Worm (Caenorhabditis elegans): ENCODE measurements around the gene ikke-1.

Gene ikke-1

ce11 chrIII:9051714-9052113 is 1.2 kb upstream of the ikke-1 start (continued):
- TF ChIP-seq mes-4 (tag; optimal IDR thresholded peaks at IDR 0.05): peak; percentile 3
- TF ChIP-seq snpc-3.4 (tag; optimal IDR thresholded peaks at IDR 0.05): no peak
- TF ChIP-seq C17E4.6 (GFP tag; IDR thresholded peaks at IDR 0.05): no peak
- TF ChIP-seq C06A6.2 (GFP tag; conservative IDR thresholded peaks at IDR 0.05): no peak
- no peak for TF ChIP-seq tbp1 (GFP tag; optimal IDR thresholded peaks at IDR 0.05)

ce11 chrIII:9051119-9051597 is 658 bp upstream of the ikke-1 start:
- no peak for TF ChIP-seq F52B5.7 (tag; optimal IDR thresholded peaks at IDR 0.05)
- TF ChIP-seq ceh-91 (GFP tag; IDR thresholded peaks at IDR 0.05): no peak
- TF ChIP-seq bed-1 (GFP tag; IDR thresholded peaks at IDR 0.05): no peak
- no peak; the same call in 1 of the 2 replicates for TF ChIP-seq ceh-100 (GFP tag; IDR thresholded peaks at IDR 0.05)
- TF ChIP-seq tbp1 (GFP tag; optimal IDR thresholded peaks at IDR 0.05): peak; percentile 65
- peak; percentile 89 for TF ChIP-seq F23B12.7 (tag; optimal IDR thresholded peaks at IDR 0.05; ENCODE audit: insufficient read depth)
- peak; percentile 44 for TF ChIP-seq lir-1 (GFP tag; conservative IDR thresholded peaks at IDR 0.05)
- 0 out of 2 replicates have a peak, but pooled peaks have one; percentile 6 for TF ChIP-seq aptf-3 (GFP tag; IDR thresholded peaks at IDR 0.05)
- no peak for TF ChIP-seq ets-4 (GFP tag; optimal IDR thresholded peaks at IDR 0.05)
- TF ChIP-seq ztf-25 (GFP tag; IDR thresholded peaks at IDR 0.05): no peak
- TF ChIP-seq madf-6 (GFP tag; IDR thresholded peaks at IDR 0.05): peak; percentile 43; the same call in 1 of the 2 replicates
- peak; percentile 41; the same call in 1 of the 2 replicates for TF ChIP-seq C06A6.2 (GFP tag; conservative IDR thresholded peaks at IDR 0.05)
- no peak for TF ChIP-seq ztf-28 (GFP tag; IDR thresholded peaks at IDR 0.05)
- peak; percentile 63; the same call in 1 of the 2 replicates for TF ChIP-seq let-526 (GFP tag; IDR thresholded peaks at IDR 0.05)
- TF ChIP-seq egl-18 (GFP tag; IDR thresholded peaks at IDR 0.05): no peak
- TF ChIP-seq tbx-9 (tag; optimal IDR thresholded peaks at IDR 0.05; ENCODE audit: borderline replicate concordance): peak; percentile 3
- no peak for TF ChIP-seq nfya-2 (GFP tag; IDR thresholded peaks at IDR 0.05)
- TF ChIP-seq ceh-27 (GFP tag; optimal IDR thresholded peaks at IDR 0.05): peak; percentile 76
- no peak for TF ChIP-seq sea-2 (GFP tag; IDR thresholded peaks at IDR 0.05)
- TF ChIP-seq zfh-2 (GFP tag; conservative IDR thresholded peaks at IDR 0.05): no peak
- TF ChIP-seq snpc-1.1 (tag; optimal IDR thresholded peaks at IDR 0.05; ENCODE audit: insufficient read depth): no peak
- TF ChIP-seq F49E8.2 (tag; optimal IDR thresholded peaks at IDR 0.05; ENCODE audit: insufficient read depth): no peak
- TF ChIP-seq lin-35 (GFP tag; optimal IDR thresholded peaks at IDR 0.05): peak in 1 of 3 experiments; percentile 15
- no peak for TF ChIP-seq snpc-4 (GFP tag; optimal IDR thresholded peaks at IDR 0.05)
- TF ChIP-seq snpc-4 (tag; optimal IDR thresholded peaks at IDR 0.05): peak in 2 of 4 experiments; percentile 23 to 46
- peak; percentile 61 for TF ChIP-seq unc-62 (GFP tag; optimal IDR thresholded peaks at IDR 0.05)
- no peak for TF ChIP-seq bed-2 (GFP tag; IDR thresholded peaks at IDR 0.05)
- TF ChIP-seq nfya-1 (tag; optimal IDR thresholded peaks at IDR 0.05; ENCODE audit: borderline replicate concordance, insufficient read depth): no peak
- TF ChIP-seq let-607 (tag; optimal IDR thresholded peaks at IDR 0.05): peak; percentile 58 to 64
- TF ChIP-seq lin-26 (GFP tag; IDR thresholded peaks at IDR 0.05): no peak; the same call in 1 of the 2 replicates
- peak; percentile 84; the same call in 1 of the 2 replicates for TF ChIP-seq Y53G8AR.9 (GFP tag; conservative IDR thresholded peaks at IDR 0.05)
- TF ChIP-seq Y56A3A.18 (GFP tag; IDR thresholded peaks at IDR 0.05): no peak; the same call in 1 of the 2 replicates
- TF ChIP-seq lsl-1 (GFP tag; optimal IDR thresholded peaks at IDR 0.05): peak; percentile 42
- no peak for TF ChIP-seq ceh-79 (tag; optimal IDR thresholded peaks at IDR 0.05)
- TF ChIP-seq mxl-1 (tag; optimal IDR thresholded peaks at IDR 0.05): no peak
- peak; percentile 45; the same call in 1 of the 2 replicates for TF ChIP-seq egl-44 (GFP tag; IDR thresholded peaks at IDR 0.05)
- no peak for TF ChIP-seq fkh-3 (tag; optimal IDR thresholded peaks at IDR 0.05)
- TF ChIP-seq rcor-1 (GFP tag; IDR thresholded peaks at IDR 0.05): 0 out of 2 replicates have a peak, but pooled peaks have one; percentile 34
- no peak for TF ChIP-seq hmg-20 (GFP tag; IDR thresholded peaks at IDR 0.05)
- TF ChIP-seq F57A8.1 (GFP tag; optimal IDR thresholded peaks at IDR 0.05): no peak
- TF ChIP-seq egrh-3 (GFP tag; IDR thresholded peaks at IDR 0.05): no peak
- no peak for TF ChIP-seq F22D6.2 (tag; optimal IDR thresholded peaks at IDR 0.05)
